Worm (Caenorhabditis elegans): ENCODE data around the gene gro-1.

ce11 chrIII:5217511-5217910, 47.4 kb upstream of the gro-1 start, which contains the start of gene cutl-19:
- TF ChIP-seq lsy-12 (tag; optimal IDR thresholded peaks at IDR 0.05) (no peak), unc-39 (tag; optimal IDR thresholded peaks at IDR 0.05) (no peak), egl-27 (tag; optimal IDR thresholded peaks at IDR 0.05) (no peak), daf-12 (tag; optimal IDR thresholded peaks at IDR 0.05) (no peak)
